Fruit fly (Drosophila melanogaster) whole organism, prepupa: ENCODE measurements around the gene CG10089.

Experiments
- Blimp-1 ChIP-seq: fragments of 200-800 bp; sonication (Bioruptor generic); optimal IDR thresholded peaks from 3 replicates; lab custom pipeline; 2017; ENCODE audit warnings: missing biosample characterization, missing genetic modification characterization, mild to moderate bottlenecking, moderate library complexity, missing genetic modification reagents
- CG10631 ChIP-seq: fragments of 200-800 bp; sonication (Bioruptor generic); optimal IDR thresholded peaks from 2 replicates; lab custom pipeline; 2016; ENCODE audit warnings: missing biosample characterization, missing genetic modification characterization
- CG11294 ChIP-seq: fragments of 200-800 bp; sonication (Bioruptor generic); IDR thresholded peaks from 2 replicates; pipeline ENCODE4 v1.3.6; 2022; ENCODE audit warnings: missing biosample characterization, missing genetic modification characterization
- CG11762 ChIP-seq: fragments of 200-800 bp; sonication (Bioruptor generic); optimal IDR thresholded peaks from 3 replicates; lab custom pipeline; 2016; ENCODE audit warnings: missing biosample characterization, missing genetic modification characterization; ENCODE audit not compliant: insufficient read depth
- CG11902 ChIP-seq: fragments of 200-800 bp; sonication (Bioruptor generic); optimal IDR thresholded peaks from 3 replicates; lab custom pipeline; 2016; ENCODE audit warnings: missing biosample characterization, missing genetic modification characterization
- CG15336 ChIP-seq: fragments of 200-800 bp; sonication (Bioruptor generic); IDR thresholded peaks from 2 replicates; pipeline ENCODE4 v1.3.6; 2022; ENCODE audit warnings: missing biosample characterization, missing genetic modification characterization
- CG1621 ChIP-seq: fragments of 200-800 bp; sonication (Bioruptor generic); optimal IDR thresholded peaks from 3 replicates; lab custom pipeline; 2018; ENCODE audit warnings: missing biosample characterization, mild to moderate bottlenecking, missing genetic modification characterization
- CG16779 ChIP-seq: fragments of 200-800 bp; sonication (Bioruptor generic); optimal IDR thresholded peaks from 3 replicates; lab custom pipeline; 2017; ENCODE audit warnings: missing biosample characterization, mild to moderate bottlenecking, missing genetic modification characterization
- CG3032 ChIP-seq: fragments of 200-800 bp; optimal IDR thresholded peaks from 2 replicates; lab custom pipeline; 2019; ENCODE audit warnings: missing biosample characterization, mild to moderate bottlenecking, missing genetic modification characterization, moderate library complexity
- CG32006 ChIP-seq: fragments of 200-800 bp; sonication (Bioruptor generic); optimal IDR thresholded peaks from 3 replicates; lab custom pipeline; 2017; ENCODE audit warnings: missing biosample characterization, mild to moderate bottlenecking, missing genetic modification characterization
- CG34406 ChIP-seq: fragments of 200-800 bp; sonication (Bioruptor generic); optimal IDR thresholded peaks from 3 replicates; lab custom pipeline; 2016; ENCODE audit warnings: missing biosample characterization, missing genetic modification characterization
- CG3919 ChIP-seq: fragments of 200-800 bp; sonication (Bioruptor generic); optimal IDR thresholded peaks from 3 replicates; lab custom pipeline; 2016; ENCODE audit warnings: missing biosample characterization, missing genetic modification characterization
- CG6163 ChIP-seq: fragments of 200-800 bp; sonication (Bioruptor generic); IDR thresholded peaks from 3 replicates; pipeline ENCODE4 v1.3.6; 2022; ENCODE audit warnings: missing biosample characterization, missing genetic modification characterization
- CG6276 ChIP-seq: fragments of 200-800 bp; sonication (Bioruptor generic); optimal IDR thresholded peaks from 2 replicates; lab custom pipeline; 2017; ENCODE audit warnings: missing biosample characterization, mild to moderate bottlenecking, missing genetic modification characterization
- CG6792 ChIP-seq: fragments of 200-800 bp; sonication (Bioruptor generic); optimal IDR thresholded peaks from 3 replicates; lab custom pipeline; 2016; ENCODE audit warnings: missing biosample characterization, missing genetic modification characterization
- CG6808 ChIP-seq: fragments of 200-800 bp; sonication (Bioruptor generic); optimal IDR thresholded peaks from 3 replicates; lab custom pipeline; 2017; ENCODE audit warnings: missing biosample characterization, missing genetic modification characterization, mild to moderate bottlenecking, moderate library complexity, missing genetic modification reagents
- CG7368 ChIP-seq: fragments of 200-800 bp; sonication (Bioruptor generic); optimal IDR thresholded peaks from 3 replicates; lab custom pipeline; 2016; ENCODE audit warnings: missing biosample characterization, missing genetic modification characterization
- CG8119 ChIP-seq: fragments of 200-800 bp; sonication (Bioruptor generic); IDR thresholded peaks from 3 replicates; pipeline ENCODE4 v1.3.6; 2022; ENCODE audit warnings: missing biosample characterization, missing genetic modification characterization
- CG8319 ChIP-seq: fragments of 200-800 bp; sonication (Bioruptor generic); optimal IDR thresholded peaks from 3 replicates; lab custom pipeline; 2016; ENCODE audit warnings: missing biosample characterization, missing genetic modification characterization
- CG8632 ChIP-seq: fragments of 200-800 bp; sonication (Bioruptor generic); optimal IDR thresholded peaks from 3 replicates; lab custom pipeline; 2016; ENCODE audit warnings: missing biosample characterization, missing genetic modification characterization
- CG9139 ChIP-seq: fragments of 200-800 bp; sonication (Bioruptor generic); optimal IDR thresholded peaks from 3 replicates; lab custom pipeline; 2017; ENCODE audit warnings: missing biosample characterization, mild to moderate bottlenecking, missing genetic modification characterization
- Eip75B ChIP-seq: fragments of 200-800 bp; sonication (Bioruptor generic); optimal IDR thresholded peaks from 3 replicates; lab custom pipeline; 2016; ENCODE audit warnings: missing biosample characterization, missing genetic modification characterization
- Eip93F ChIP-seq: fragments of 200-800 bp; sonication (Bioruptor generic); optimal IDR thresholded peaks from 2 replicates; lab custom pipeline; 2016; ENCODE audit warnings: missing biosample characterization, mild to moderate bottlenecking, missing genetic modification characterization
- Ets96B ChIP-seq: fragments of 200-800 bp; optimal IDR thresholded peaks from 2 replicates; lab custom pipeline; 2019; ENCODE audit warnings: missing biosample characterization, mild to moderate bottlenecking, missing genetic modification characterization, moderate library complexity
- Gug ChIP-seq: fragments of 200-800 bp; sonication (Bioruptor generic); IDR thresholded peaks from 2 replicates; pipeline ENCODE4 v1.3.6; 2022; ENCODE audit warnings: missing biosample characterization, missing genetic modification characterization
- Hr38 ChIP-seq: sonication (Bioruptor generic); optimal IDR thresholded peaks from 2 replicates; lab custom pipeline; 2016; ENCODE audit warnings: missing biosample characterization, missing genetic modification characterization
- Hr39 ChIP-seq: fragments of 200-800 bp; sonication (Bioruptor generic); optimal IDR thresholded peaks from 2 replicates; lab custom pipeline; 2016; ENCODE audit warnings: missing biosample characterization, missing genetic modification characterization
- Lpt ChIP-seq: fragments of 200-800 bp; sonication (Bioruptor generic); optimal IDR thresholded peaks from 3 replicates; lab custom pipeline; 2016; ENCODE audit warnings: missing biosample characterization, missing genetic modification characterization
- Met ChIP-seq: fragments of 200-800 bp; sonication (Bioruptor generic); optimal IDR thresholded peaks from 3 replicates; lab custom pipeline; 2016; ENCODE audit warnings: missing biosample characterization, missing genetic modification characterization
- OdsH ChIP-seq: fragments of 200-800 bp; sonication (Bioruptor generic); optimal IDR thresholded peaks from 3 replicates; lab custom pipeline; 2016; ENCODE audit warnings: missing biosample characterization, missing genetic modification characterization
- Sox14 ChIP-seq: fragments of 200-800 bp; sonication (Bioruptor generic); optimal IDR thresholded peaks from 3 replicates; lab custom pipeline; 2016; ENCODE audit warnings: missing biosample characterization, missing genetic modification characterization
- achi ChIP-seq: fragments of 200-800 bp; sonication (Bioruptor generic); optimal IDR thresholded peaks from 3 replicates; lab custom pipeline; 2016; ENCODE audit warnings: missing biosample characterization, missing genetic modification characterization
- dac ChIP-seq: fragments of 200-800 bp; sonication (Bioruptor generic); optimal IDR thresholded peaks from 2 replicates; lab custom pipeline; 2017; ENCODE audit warnings: missing biosample characterization, mild to moderate bottlenecking, missing genetic modification characterization
- dsx ChIP-seq: fragments of 200-800 bp; optimal IDR thresholded peaks from 3 replicates; lab custom pipeline; 2019; ENCODE audit warnings: missing biosample characterization, mild to moderate bottlenecking, missing genetic modification characterization, moderate library complexity; ENCODE audit not compliant: poor library complexity, severe bottlenecking
- eg ChIP-seq: fragments of 200-800 bp; sonication (Bioruptor generic); IDR thresholded peaks from 3 replicates; pipeline ENCODE4 v1.3.6; 2022; ENCODE audit warnings: missing biosample characterization, missing genetic modification characterization
- esn ChIP-seq: fragments of 200-800 bp; sonication (Bioruptor generic); optimal IDR thresholded peaks from 2 replicates; lab custom pipeline; 2016; ENCODE audit warnings: missing biosample characterization, mild to moderate bottlenecking, missing genetic modification characterization, moderate library complexity
- fd85E ChIP-seq: fragments of 200-800 bp; sonication (Bioruptor generic); optimal IDR thresholded peaks from 3 replicates; lab custom pipeline; 2016; ENCODE audit warnings: missing biosample characterization, missing genetic modification characterization
- fkh ChIP-seq: fragments of 200-800 bp; sonication (Bioruptor generic); optimal IDR thresholded peaks from 3 replicates; lab custom pipeline; 2017; ENCODE audit warnings: missing biosample characterization, mild to moderate bottlenecking, missing genetic modification characterization, moderate library complexity
- lz ChIP-seq: fragments of 200-800 bp; sonication (Bioruptor generic); optimal IDR thresholded peaks from 3 replicates; lab custom pipeline; 2016; ENCODE audit warnings: missing biosample characterization, missing genetic modification characterization
- net ChIP-seq: fragments of 200-800 bp; sonication (Bioruptor generic); optimal IDR thresholded peaks from 3 replicates; lab custom pipeline; 2016; ENCODE audit warnings: missing biosample characterization, missing genetic modification characterization
- pdm3 ChIP-seq: fragments of 200-800 bp; sonication (Bioruptor generic); optimal IDR thresholded peaks from 3 replicates; lab custom pipeline; 2016; ENCODE audit warnings: missing biosample characterization, missing genetic modification characterization
- ss ChIP-seq, 2 experiments: fragments of 200-800 bp; sonication (Bioruptor generic); optimal IDR thresholded peaks; 2 replicates in 1 of 2; 3 replicates in 1 of 2; lab custom pipeline; 2017 to 2018; ENCODE audit warnings: mild to moderate bottlenecking in 2 of 2, missing biosample characterization in 2 of 2, missing genetic modification characterization in 2 of 2, moderate library complexity in 1 of 2
- svp ChIP-seq: fragments of 200-800 bp; sonication (Bioruptor generic); peaks from one replicate; lab custom pipeline; 2016; ENCODE audit warnings: missing biosample characterization, missing genetic modification characterization
- vri ChIP-seq: fragments of 200-800 bp; sonication (Bioruptor generic); optimal IDR thresholded peaks from 3 replicates; lab custom pipeline; 2016; ENCODE audit warnings: missing biosample characterization, mild to moderate bottlenecking, missing genetic modification characterization

CG10089 gene

dm6 chr3L:13499932-13500719, 25.5 kb upstream of the CG10089 start (continued):
- peak; percentile 66 for TF ChIP-seq CG15336 (GFP tag; lab: Robert Waterston, UW)
- no peak for TF ChIP-seq fkh (GFP tag; lab: Kevin White, UChicago)
- peak; percentile 77 for TF ChIP-seq CG32006 (GFP tag; lab: Kevin White, UChicago)
- peak; percentile 88 for TF ChIP-seq Lpt (GFP tag; lab: Kevin White, UChicago)
- peak; percentile 77 for TF ChIP-seq eg (GFP tag; lab: Robert Waterston, UW)
- peak; percentile 87 for TF ChIP-seq lz
- peak; percentile 78 to 90 for TF ChIP-seq ss (GFP tag; optimal IDR thresholded peaks at IDR 0.05; lab: Kevin White, UChicago)
- peak; percentile 59; the same call in 1 of the 2 replicates for TF ChIP-seq CG11294 (GFP tag; lab: Robert Waterston, UW)
- no peak for TF ChIP-seq Blimp-1 (GFP tag; lab: Kevin White, UChicago)
- TF ChIP-seq, all 60 proteins: peak for 43

- TF ChIP-seq eg (GFP tag; lab: Robert Waterston, UW) (no peak), CG10631 (no peak), CG6276 (GFP tag; lab: Kevin White, UChicago) (no peak), CG11762 (GFP tag; lab: Kevin White, UChicago) (no peak), CG7368 (GFP tag; lab: Kevin White, UChicago) (no peak), fd85E (GFP tag; lab: Kevin White, UChicago) (no peak), Lpt (GFP tag; lab: Kevin White, UChicago) (no peak), lz (no peak), CG3919 (GFP tag; lab: Kevin White, UChicago) (no peak), CG34406 (no peak), Gug (no peak), pdm3 (GFP tag; lab: Kevin White, UChicago) (no peak), fkh (GFP tag; lab: Kevin White, UChicago) (no peak), Ets96B (tag; lab: Kevin White, UChicago) (no peak), CG11902 (GFP tag; lab: Kevin White, UChicago) (no peak), vri (no peak), achi (GFP tag; lab: Kevin White, UChicago) (no peak)
These were observed 24.9 kb upstream of the CG10089 start for dm6 chr3L:13499531-13499930.

dm6 chr3L:13497720-13498355, 23.3 kb upstream of the CG10089 start:
- TF ChIP-seq CG8119 (GFP tag; lab: Robert Waterston, UW) (peak; percentile 39; the same call in 1 of the 3 replicates), Eip75B (GFP tag; lab: Kevin White, UChicago) (no peak), CG32006 (GFP tag; lab: Kevin White, UChicago) (peak; percentile 23), net (GFP tag; lab: Kevin White, UChicago) (peak; percentile 43), CG6808 (GFP tag; lab: Kevin White, UChicago) (peak; percentile 72), Met (GFP tag; lab: Kevin White, UChicago) (no peak), Gug (no peak), vri (no peak), achi (GFP tag; lab: Kevin White, UChicago) (no peak), CG8632 (GFP tag; lab: Kevin White, UChicago) (no peak), Blimp-1 (GFP tag; lab: Kevin White, UChicago) (no peak), CG8319 (GFP tag; lab: Kevin White, UChicago) (no peak), Eip93F (GFP tag; lab: Kevin White, UChicago) (no peak), CG11762 (GFP tag; lab: Kevin White, UChicago) (no peak), OdsH (GFP tag; lab: Kevin White, UChicago) (no peak), CG9139 (GFP tag; lab: Kevin White, UChicago) (peak; percentile 47), CG1621 (tag; lab: Kevin White, UChicago) (peak; percentile 52), CG6163 (GFP tag; lab: Robert Waterston, UW) (peak; percentile 56; the same call in 2 of the 3 replicates), CG15336 (GFP tag; lab: Robert Waterston, UW) (peak; percentile 17; the same call in 1 of the 2 replicates), Sox14 (peak; percentile 17), dsx (GFP tag; lab: Kevin White, UChicago) (peak; percentile 67), CG3032 (tag; lab: Kevin White, UChicago) (peak; percentile 35), dac (GFP tag; lab: Kevin White, UChicago) (no peak), CG6276 (GFP tag; lab: Kevin White, UChicago) (peak; percentile 41), Hr39 (GFP tag; lab: Kevin White, UChicago) (no peak), Lpt (GFP tag; lab: Kevin White, UChicago) (peak; percentile 36), svp (GFP tag; lab: Kevin White, UChicago) (peak; percentile 17), esn (GFP tag; lab: Kevin White, UChicago) (no peak), CG6792 (GFP tag; lab: Kevin White, UChicago) (no peak), Hr38 (GFP tag; lab: Kevin White, UChicago) (no peak), CG16779 (tag; lab: Kevin White, UChicago) (peak; percentile 18)
